Worm (Caenorhabditis elegans) whole organism, L3 larva: ENCODE data around the gene ucr-2.3.
A peak's percentile ranks its signal among the peaks of the same experiment; 100 is the strongest.

Source experiments
- R02D3.7 ChIP-seq: fragments of 150-350 bp; optimal IDR thresholded peaks from 2 replicates; lab custom pipeline; 2014; ENCODE audit warnings: missing biosample characterization, missing genetic modification characterization
- ZK546.5 ChIP-seq: sonication (generic microtip); optimal IDR thresholded peaks from 2 replicates; lab custom pipeline; 2017; ENCODE audit warnings: missing biosample characterization, missing genetic modification characterization
- ama-1 ChIP-seq: fragments of 150-350 bp; optimal IDR thresholded peaks from 2 replicates; lab custom pipeline; 2018
- ceh-16 ChIP-seq: sonication (generic microtip); optimal IDR thresholded peaks from 2 replicates; lab custom pipeline; 2017; ENCODE audit warnings: missing biosample characterization, missing genetic modification characterization
- ceh-28 ChIP-seq: fragments of 150-350 bp; optimal IDR thresholded peaks from 2 replicates; lab custom pipeline; 2014; ENCODE audit warnings: missing biosample characterization, missing genetic modification reagents, missing genetic modification characterization
- ceh-82 ChIP-seq: fragments of 150-350 bp; optimal IDR thresholded peaks from 2 replicates; lab custom pipeline; 2014; ENCODE audit warnings: missing biosample characterization, missing genetic modification characterization
- ceh-9 ChIP-seq: sonication (generic microtip); optimal IDR thresholded peaks from 2 replicates; lab custom pipeline; 2018; ENCODE audit warnings: missing biosample characterization, missing genetic modification characterization
- daf-12 ChIP-seq: fragments of 150-350 bp; optimal IDR thresholded peaks from 2 replicates; lab custom pipeline; 2014; ENCODE audit warnings: missing biosample characterization, missing genetic modification reagents, missing genetic modification characterization
- egl-27 ChIP-seq: sonication (generic microtip); optimal IDR thresholded peaks from 4 replicates; lab custom pipeline; 2017; ENCODE audit warnings: missing biosample characterization, missing genetic modification reagents, missing genetic modification characterization
- egl-5 ChIP-seq: fragments of 150-350 bp; optimal IDR thresholded peaks from 2 replicates; lab custom pipeline; 2017; ENCODE audit warnings: missing biosample characterization, missing genetic modification reagents, missing genetic modification characterization, inconsistent platforms
- elt-1 ChIP-seq: fragments of 150-350 bp; optimal IDR thresholded peaks from 2 replicates; lab custom pipeline; 2014; ENCODE audit warnings: missing biosample characterization, missing genetic modification characterization
- elt-2 ChIP-seq: sonication (generic microtip); optimal IDR thresholded peaks from 2 replicates; lab custom pipeline; 2016; ENCODE audit warnings: missing genetic modification reagents, mild to moderate bottlenecking, missing genetic modification characterization, missing compliant biosample characterization
- elt-3 ChIP-seq, 3 experiments: fragments of 150-350 bp in 1 of 3; sonication (generic microtip) in 2 of 3; optimal IDR thresholded peaks; 2 replicates in 2 of 3; 4 replicates in 1 of 3; lab custom pipeline; 2014 to 2017; ENCODE audit warnings: missing biosample characterization in 3 of 3, missing genetic modification characterization in 3 of 3
- fkh-10 ChIP-seq: sonication (generic microtip); optimal IDR thresholded peaks from 2 replicates; lab custom pipeline; 2017; ENCODE audit warnings: missing biosample characterization, missing genetic modification reagents, missing genetic modification characterization
- fkh-2 ChIP-seq: fragments of 150-350 bp; optimal IDR thresholded peaks from 2 replicates; lab custom pipeline; 2014; ENCODE audit warnings: missing biosample characterization, missing genetic modification reagents, missing genetic modification characterization
- fos-1 ChIP-seq: fragments of 150-350 bp; optimal IDR thresholded peaks from 2 replicates; lab custom pipeline; 2014; ENCODE audit warnings: missing biosample characterization, missing genetic modification characterization
- hmg-11 ChIP-seq: sonication (generic microtip); optimal IDR thresholded peaks from 2 replicates; lab custom pipeline; 2016; ENCODE audit warnings: missing genetic modification characterization, missing compliant biosample characterization
- jun-1 ChIP-seq: fragments of 150-350 bp; optimal IDR thresholded peaks from 2 replicates; lab custom pipeline; 2014; ENCODE audit warnings: missing biosample characterization, missing genetic modification reagents, missing genetic modification characterization
- lin-15B ChIP-seq: fragments of 150-350 bp; optimal IDR thresholded peaks from 2 replicates; lab custom pipeline; 2014; ENCODE audit warnings: missing biosample characterization, missing genetic modification characterization
- lin-39 ChIP-seq: fragments of 150-350 bp; optimal IDR thresholded peaks from 2 replicates; lab custom pipeline; 2018; ENCODE audit warnings: missing biosample characterization, missing genetic modification reagents, missing genetic modification characterization
- lsy-12 ChIP-seq: sonication (generic microtip); optimal IDR thresholded peaks from 2 replicates; lab custom pipeline; 2016; ENCODE audit warnings: mild to moderate bottlenecking, missing genetic modification characterization, missing compliant biosample characterization
- mdl-1 ChIP-seq: fragments of 150-350 bp; optimal IDR thresholded peaks from 2 replicates; lab custom pipeline; 2014; ENCODE audit warnings: missing biosample characterization, missing genetic modification characterization
- mml-1 ChIP-seq: fragments of 150-350 bp; sonication (generic microtip); optimal IDR thresholded peaks from 3 replicates; lab custom pipeline; 2014; ENCODE audit warnings: missing biosample characterization, missing genetic modification characterization
- nfya-1 ChIP-seq: sonication (generic microtip); optimal IDR thresholded peaks from 2 replicates; lab custom pipeline; 2017; ENCODE audit warnings: missing genetic modification characterization, mild to moderate bottlenecking, missing compliant biosample characterization, antibody characterized with exemption, moderate library complexity; ENCODE audit not compliant: insufficient read depth
- nhr-11 ChIP-seq: fragments of 150-350 bp; optimal IDR thresholded peaks from 2 replicates; lab custom pipeline; 2014; ENCODE audit warnings: missing biosample characterization, missing genetic modification characterization
- nhr-12 ChIP-seq: fragments of 150-350 bp; optimal IDR thresholded peaks from 2 replicates; lab custom pipeline; 2014; ENCODE audit warnings: missing biosample characterization, missing genetic modification characterization
- nhr-23 ChIP-seq: fragments of 150-350 bp; optimal IDR thresholded peaks from 2 replicates; lab custom pipeline; 2014; ENCODE audit warnings: missing biosample characterization, missing genetic modification reagents, missing genetic modification characterization
- nhr-25 ChIP-seq: sonication (generic microtip); optimal IDR thresholded peaks from 2 replicates; lab custom pipeline; 2017; ENCODE audit warnings: missing biosample characterization, missing genetic modification characterization
- nhr-28 ChIP-seq: fragments of 150-350 bp; optimal IDR thresholded peaks from 2 replicates; lab custom pipeline; 2014; ENCODE audit warnings: missing biosample characterization, missing genetic modification characterization
- nhr-43 ChIP-seq: sonication (generic microtip); optimal IDR thresholded peaks from 2 replicates; lab custom pipeline; 2016; ENCODE audit warnings: mild to moderate bottlenecking, missing genetic modification characterization, missing compliant biosample characterization; ENCODE audit not compliant: poor library complexity, severe bottlenecking
- nhr-67 ChIP-seq: fragments of 150-350 bp; optimal IDR thresholded peaks from 2 replicates; lab custom pipeline; 2014; ENCODE audit warnings: missing biosample characterization, missing genetic modification characterization
- nhr-76 ChIP-seq: fragments of 150-350 bp; sonication (generic microtip); optimal IDR thresholded peaks from 5 replicates; lab custom pipeline; 2014; ENCODE audit warnings: missing biosample characterization, missing genetic modification characterization
- nhr-77 ChIP-seq: fragments of 150-350 bp; optimal IDR thresholded peaks from 2 replicates; lab custom pipeline; 2014; ENCODE audit warnings: missing biosample characterization, missing genetic modification characterization
- pha-4 ChIP-seq: fragments of 150-350 bp; optimal IDR thresholded peaks from 2 replicates; lab custom pipeline; 2014; ENCODE audit warnings: missing biosample characterization, missing genetic modification reagents, missing genetic modification characterization
- pqm-1 ChIP-seq: fragments of 150-350 bp; optimal IDR thresholded peaks from 2 replicates; lab custom pipeline; 2017; ENCODE audit warnings: missing biosample characterization, missing genetic modification characterization, inconsistent platforms
- sea-2 ChIP-seq: fragments of 150-350 bp; sonication (generic microtip); optimal IDR thresholded peaks from 4 replicates; lab custom pipeline; 2014; ENCODE audit warnings: missing biosample characterization, missing genetic modification reagents, missing genetic modification characterization
- skn-1 ChIP-seq: fragments of 150-350 bp; optimal IDR thresholded peaks from 2 replicates; lab custom pipeline; 2014; ENCODE audit warnings: missing biosample characterization, missing genetic modification characterization
- snpc-4 ChIP-seq: fragments of 150-350 bp; optimal IDR thresholded peaks from 2 replicates; lab custom pipeline; 2014; ENCODE audit warnings: missing biosample characterization, missing genetic modification characterization
- tbx-2 ChIP-seq: sonication (generic microtip); optimal IDR thresholded peaks from 2 replicates; lab custom pipeline; 2016; ENCODE audit warnings: mild to moderate bottlenecking, missing genetic modification characterization, missing compliant biosample characterization
- unc-39 ChIP-seq: sonication (generic microtip); optimal IDR thresholded peaks from 4 replicates; lab custom pipeline; 2017; ENCODE audit warnings: missing biosample characterization, missing genetic modification characterization
- unc-62 ChIP-seq: fragments of 150-350 bp; sonication (generic microtip); optimal IDR thresholded peaks from 4 replicates; lab custom pipeline; 2014; ENCODE audit warnings: missing biosample characterization, missing genetic modification reagents, missing genetic modification characterization
- zag-1 ChIP-seq: fragments of 150-350 bp; optimal IDR thresholded peaks from 2 replicates; lab custom pipeline; 2014; ENCODE audit warnings: missing biosample characterization, missing genetic modification characterization
- ztf-11 ChIP-seq: fragments of 150-350 bp; optimal IDR thresholded peaks from 2 replicates; lab custom pipeline; 2014; ENCODE audit warnings: missing biosample characterization, missing genetic modification characterization
- ztf-4 ChIP-seq: fragments of 150-350 bp; optimal IDR thresholded peaks from 2 replicates; lab custom pipeline; 2014; ENCODE audit warnings: missing biosample characterization, missing genetic modification characterization

The ucr-2.3 gene

DNA sequence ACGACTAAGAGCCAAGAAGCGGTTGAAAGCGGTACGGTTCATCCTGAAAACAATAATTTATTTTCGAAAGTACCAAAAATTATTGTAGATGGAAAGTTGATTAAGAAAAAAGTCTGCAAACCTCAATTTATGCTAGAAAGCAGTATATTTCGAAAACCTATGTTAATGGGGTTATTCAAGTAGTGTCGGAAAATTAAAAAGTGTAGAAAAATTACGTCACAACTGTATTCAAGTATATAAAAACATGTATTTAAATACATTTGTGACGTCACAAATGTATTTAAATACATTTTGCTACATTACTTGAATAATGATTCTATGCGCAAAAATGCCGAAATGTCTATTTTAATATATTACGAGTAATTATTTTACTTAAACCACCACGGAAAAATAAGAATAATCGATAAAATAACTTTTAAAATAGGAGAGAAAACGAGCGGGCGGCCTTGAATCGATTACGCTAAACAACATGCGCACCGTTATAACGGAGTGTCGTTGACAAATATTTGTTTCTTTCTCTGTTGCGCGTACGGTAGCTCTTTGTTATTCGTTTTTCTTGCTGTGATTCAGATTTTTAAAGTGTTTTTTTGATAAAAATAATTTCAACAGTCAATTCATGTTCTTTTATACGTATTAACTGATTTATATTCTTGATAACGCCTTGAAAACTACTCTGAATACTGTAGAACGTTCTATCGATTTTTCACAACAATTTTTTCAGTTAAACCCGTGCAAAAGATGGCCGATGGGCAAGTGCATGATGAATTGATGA lies 31.1 kb downstream of the ucr-2.3 start, which contains the start of the genes F23H11.5 and bra-2:
TSS of gene F23H11.5 (minus strand) at position 51 of the 772 bp plus-strand sequence.
TSS of gene bra-2 (plus strand) at position 722 of the 772 bp plus-strand sequence.
- peak; percentile 64 for TF ChIP-seq nhr-25 (tag; lab: Kevin White, UChicago)
- TF ChIP-seq nhr-23 (tag; lab: Kevin White, UChicago) = peak; percentile 13
- no peak for TF ChIP-seq fkh-10
- TF ChIP-seq lin-15B (tag; lab: Kevin White, UChicago) = peak; percentile 39
- TF ChIP-seq ztf-4 (tag; lab: Kevin White, UChicago) = no peak
- TF ChIP-seq fkh-2 (tag; lab: Kevin White, UChicago) = no peak
- no peak for TF ChIP-seq nhr-43
- peak; percentile 62 for TF ChIP-seq pha-4
- TF ChIP-seq sea-2 = no peak
- TF ChIP-seq egl-5 (tag; lab: Kevin White, UChicago) = no peak
- TF ChIP-seq unc-62 = no peak
- TF ChIP-seq jun-1 (tag; lab: Kevin White, UChicago) = no peak
- peak; percentile 19 for TF ChIP-seq elt-2 (tag; lab: Kevin White, UChicago)
- no peak for TF ChIP-seq zag-1
- TF ChIP-seq ZK546.5 (tag; lab: Kevin White, UChicago) = no peak
- peak; percentile 50 for TF ChIP-seq nfya-1 (tag; lab: Kevin White, UChicago)
- peak; percentile 54 for TF ChIP-seq snpc-4 (tag; lab: Kevin White, UChicago)
- TF ChIP-seq skn-1 (tag; lab: Kevin White, UChicago) = no peak
- TF ChIP-seq elt-3 (tag; optimal IDR thresholded peaks at IDR 0.05; lab: Kevin White, UChicago) = no peak
- TF ChIP-seq unc-39 (tag; lab: Kevin White, UChicago) = no peak
- no peak for TF ChIP-seq nhr-76
- no peak for TF ChIP-seq R02D3.7 (tag; lab: Kevin White, UChicago)
- TF ChIP-seq ztf-11 (tag; lab: Kevin White, UChicago) = no peak
- no peak for TF ChIP-seq ceh-16 (tag; lab: Kevin White, UChicago)
- TF ChIP-seq tbx-2 (tag; lab: Kevin White, UChicago) = no peak
- peak; percentile 66 for TF ChIP-seq ceh-28 (tag; lab: Kevin White, UChicago)
- no peak for TF ChIP-seq lin-39 (tag; lab: Kevin White, UChicago)
- no peak for TF ChIP-seq nhr-67 (tag; lab: Kevin White, UChicago)
- no peak for TF ChIP-seq daf-12 (tag; lab: Kevin White, UChicago)
- no peak for TF ChIP-seq ceh-82
- TF ChIP-seq fos-1 (tag; lab: Kevin White, UChicago) = no peak
- TF ChIP-seq hmg-11 (tag; lab: Kevin White, UChicago) = no peak
- TF ChIP-seq nhr-77 (tag; lab: Kevin White, UChicago) = no peak

DNA sequence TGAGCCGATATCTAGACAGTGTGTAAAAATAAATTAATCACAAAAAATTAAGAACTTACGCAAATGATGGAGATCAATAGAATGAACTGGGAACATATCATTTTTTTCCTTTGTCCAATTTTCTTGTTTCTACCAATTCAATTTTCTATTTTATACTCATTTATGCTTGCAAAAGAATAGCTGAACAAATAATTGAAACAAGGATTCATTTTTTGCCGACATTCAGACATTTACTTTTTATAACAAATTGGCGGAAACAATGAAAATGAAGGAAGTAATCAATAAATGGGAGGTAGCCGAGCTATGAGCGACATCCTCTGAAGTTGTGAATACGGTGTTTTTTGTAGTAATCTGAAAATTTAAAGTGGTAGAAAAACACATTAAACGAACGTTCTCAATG lies 37.2 kb downstream of the ucr-2.3 start, which contains the start of gene idpp-13:
TSS of gene idpp-13 (minus strand) at position 101 of the 400 bp plus-strand sequence.
- TF ChIP-seq ceh-82 (no peak), nhr-67 (tag; lab: Kevin White, UChicago) (no peak), ama-1 (lab: Kevin White, UChicago) (no peak), nhr-28 (tag; lab: Kevin White, UChicago) (no peak), pha-4 (no peak), unc-62 (no peak), lin-39 (tag; lab: Kevin White, UChicago) (no peak), daf-12 (tag; lab: Kevin White, UChicago) (no peak), hmg-11 (tag; lab: Kevin White, UChicago) (no peak), ztf-11 (tag; lab: Kevin White, UChicago) (no peak), egl-27 (no peak), nhr-11 (tag; lab: Kevin White, UChicago) (no peak), elt-2 (tag; lab: Kevin White, UChicago) (no peak), lsy-12 (no peak), ceh-16 (tag; lab: Kevin White, UChicago) (no peak)

DNA sequence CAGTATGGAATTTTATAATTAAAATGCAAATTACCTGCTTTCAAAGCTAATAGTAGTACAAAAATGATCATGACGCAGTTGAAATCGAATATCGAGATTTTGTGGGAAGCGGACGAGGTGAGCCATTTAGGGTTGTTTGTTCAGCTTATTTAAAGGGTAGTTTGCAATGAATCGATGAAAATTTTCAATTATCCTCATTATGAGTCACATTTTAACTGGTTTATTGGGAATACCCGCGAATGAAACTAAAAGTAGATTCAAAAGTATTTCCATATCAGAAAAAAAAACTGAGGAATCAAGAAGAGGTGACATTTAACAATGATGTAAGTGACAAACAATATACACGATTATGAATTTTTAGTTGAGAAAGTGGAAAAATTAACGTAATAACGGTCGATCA lies 39.7 kb downstream of the ucr-2.3 start, which contains the start of gene F23H11.7:
TSS of gene F23H11.7 (minus strand) at position 101 of the 400 bp plus-strand sequence.
- TF ChIP-seq elt-1 (tag; lab: Kevin White, UChicago) (no peak), nhr-11 (tag; lab: Kevin White, UChicago) (no peak), pqm-1 (tag; lab: Kevin White, UChicago) (no peak), daf-12 (tag; lab: Kevin White, UChicago) (no peak), zag-1 (no peak), mdl-1 (tag; lab: Kevin White, UChicago) (no peak), nhr-12 (tag; lab: Kevin White, UChicago) (no peak), mml-1 (tag; lab: Kevin White, UChicago) (no peak), lin-39 (tag; lab: Kevin White, UChicago) (no peak), nhr-67 (tag; lab: Kevin White, UChicago) (no peak), lin-15B (tag; lab: Kevin White, UChicago) (no peak), fkh-2 (tag; lab: Kevin White, UChicago) (no peak), ceh-28 (tag; lab: Kevin White, UChicago) (no peak), nhr-76 (no peak), nfya-1 (tag; lab: Kevin White, UChicago) (no peak), skn-1 (tag; lab: Kevin White, UChicago) (no peak), lsy-12 (no peak), ceh-9 (no peak), snpc-4 (tag; lab: Kevin White, UChicago) (no peak)
- TF ChIP-seq, all 47 proteins: peak for 0
